Worm (Caenorhabditis elegans): ENCODE results near the gene F54F11.1.

Gene F54F11.1

ce11 chrII:13529131-13529530, 25.4 kb downstream of the F54F11.1 start:
- TF ChIP-seq mdl-1 (tag; optimal IDR thresholded peaks at IDR 0.05) (no peak), skn-1 (tag; optimal IDR thresholded peaks at IDR 0.05) (no peak), sptf-1 (tag; optimal IDR thresholded peaks at IDR 0.05) (no peak), grh-1 (GFP tag; IDR thresholded peaks at IDR 0.05) (no peak), hlh-17 (GFP tag; optimal IDR thresholded peaks at IDR 0.05; ENCODE audit: borderline replicate concordance) (no peak), pax-3 (tag; optimal IDR thresholded peaks at IDR 0.05) (no peak), isw-1 (GFP tag; IDR thresholded peaks at IDR 0.05) (no peak), lin-15B (tag; optimal IDR thresholded peaks at IDR 0.05) (no peak), snu-23 (GFP tag; optimal IDR thresholded peaks at IDR 0.05) (no peak), nhr-85 (tag) (no peak), nhr-237 (tag; optimal IDR thresholded peaks at IDR 0.05) (no peak), ces-1 (GFP tag; optimal IDR thresholded peaks at IDR 0.05) (no peak), nhr-84 (tag; optimal IDR thresholded peaks at IDR 0.05) (no peak), mep-1 (tag; optimal IDR thresholded peaks at IDR 0.05) (no peak), rnt-1 (tag; optimal IDR thresholded peaks at IDR 0.05) (no peak), unc-130 (tag; optimal IDR thresholded peaks at IDR 0.05) (no peak), egl-13 (tag; optimal IDR thresholded peaks at IDR 0.05) (no peak)

- TF ChIP-seq C34B4.2 (tag; optimal IDR thresholded peaks at IDR 0.05) (no peak), nhr-11 (tag; optimal IDR thresholded peaks at IDR 0.05) (no peak), efl-3 (GFP tag; optimal IDR thresholded peaks at IDR 0.05) (no peak), lin-39 (tag; optimal IDR thresholded peaks at IDR 0.05) (no peak), nhr-12 (tag; optimal IDR thresholded peaks at IDR 0.05) (no peak), C16A3.4 (tag; optimal IDR thresholded peaks at IDR 0.05) (no peak)
Observed at ce11 chrII:13530657-13531056, 26.9 kb downstream of the F54F11.1 start.

ce11 chrII:13531118-13531517, 27.4 kb downstream of the F54F11.1 start, which contains the start of gene snx-14:
snx-14 (minus strand) TSS chrII:13531218.
- TF ChIP-seq mef-2 (tag; optimal IDR thresholded peaks at IDR 0.05) (no peak), ces-1 (GFP tag; optimal IDR thresholded peaks at IDR 0.05) (no peak), nhr-11 (tag; optimal IDR thresholded peaks at IDR 0.05) (no peak), unc-62 (GFP tag; optimal IDR thresholded peaks at IDR 0.05) (no peak), elt-2 (tag; optimal IDR thresholded peaks at IDR 0.05) (no peak), egl-27 (tag; optimal IDR thresholded peaks at IDR 0.05) (no peak), nhr-47 (tag; optimal IDR thresholded peaks at IDR 0.05) (no peak), lin-13 (GFP tag; optimal IDR thresholded peaks at IDR 0.05) (no peak), alr-1 (tag; optimal IDR thresholded peaks at IDR 0.05; ENCODE audit: borderline replicate concordance) (no peak), lir-3 (tag; optimal IDR thresholded peaks at IDR 0.05; ENCODE audit: poor library complexity) (no peak), egl-13 (tag; optimal IDR thresholded peaks at IDR 0.05) (no peak), pax-3 (tag; optimal IDR thresholded peaks at IDR 0.05) (no peak), vab-15 (tag; optimal IDR thresholded peaks at IDR 0.05) (no peak), C34B4.2 (tag; optimal IDR thresholded peaks at IDR 0.05) (no peak), isw-1 (GFP tag; IDR thresholded peaks at IDR 0.05) (no peak), tlp-1 (tag; optimal IDR thresholded peaks at IDR 0.05) (no peak)

ce11 chrII:13540956-13541355, 37.2 kb downstream of the F54F11.1 start, which contains the start of the genes noa-1 and Y48E1B.17:
noa-1 (minus strand) TSS chrII:13541056.
Y48E1B.17 (minus strand) TSS chrII:13541084.
- no peak for TF ChIP-seq nhr-47 (tag; optimal IDR thresholded peaks at IDR 0.05)
- TF ChIP-seq efl-1 (optimal IDR thresholded peaks at IDR 0.05): no peak
- TF ChIP-seq efl-1 (GFP tag; optimal IDR thresholded peaks at IDR 0.05 in 1 of 2): peak in 1 of 2 experiments; percentile 53

ce11 chrII:13542991-13543390, 39.2 kb downstream of the F54F11.1 start:
- TF ChIP-seq ceh-8 (GFP tag; optimal IDR thresholded peaks at IDR 0.05) (peak; percentile 21), zag-1 (tag; optimal IDR thresholded peaks at IDR 0.05) (no peak)
